Fruit fly (Drosophila melanogaster): Measurements from ENCODE around the gene CG13723.
A peak's percentile ranks its signal among the peaks of the same experiment; 100 is the strongest.

CG13723 gene

DNA sequence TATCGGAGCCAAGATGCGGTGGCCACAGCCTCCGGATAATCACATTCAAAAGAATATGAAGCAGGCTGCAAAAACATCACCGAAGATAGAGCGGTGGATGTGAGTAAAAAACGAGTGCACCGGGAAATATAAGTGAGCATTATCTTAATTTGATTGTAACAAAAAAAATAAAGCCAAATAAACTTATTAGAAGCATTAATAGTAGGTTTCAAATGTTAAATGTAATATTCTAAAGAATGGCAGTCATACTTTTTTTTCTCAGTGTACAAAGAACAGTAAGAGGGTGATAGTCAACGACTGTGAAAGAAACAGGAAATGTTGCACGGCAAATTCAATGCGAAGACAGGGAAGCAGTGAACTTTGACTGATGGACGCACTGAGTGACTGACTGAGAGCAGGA lies 48.0 kb upstream of the CG13723 start (continued):
- TF ChIP-seq CG7368 (GFP tag; optimal IDR thresholded peaks at IDR 0.05) (no peak), svp (GFP tag) (peak; percentile 6), Sox102F (GFP tag; optimal IDR thresholded peaks at IDR 0.05) (no peak), Hr4 (GFP tag; optimal IDR thresholded peaks at IDR 0.05) (peak; percentile 24), esn (GFP tag; optimal IDR thresholded peaks at IDR 0.05) (no peak), CG8119 (GFP tag; IDR thresholded peaks at IDR 0.05) (peak; percentile 48; the same call in 1 of the 3 replicates), Lpt (GFP tag; optimal IDR thresholded peaks at IDR 0.05) (no peak), eg (GFP tag; IDR thresholded peaks at IDR 0.05) (peak; percentile 37; the same call in 1 of the 3 replicates), CG3032 (tag; optimal IDR thresholded peaks at IDR 0.05) (peak; percentile 53), Met (GFP tag; optimal IDR thresholded peaks at IDR 0.05) (peak; percentile 26), salr (GFP tag; optimal IDR thresholded peaks at IDR 0.05) (no peak), CG6792 (GFP tag; optimal IDR thresholded peaks at IDR 0.05) (no peak), CG11902 (GFP tag; optimal IDR thresholded peaks at IDR 0.05) (no peak), CG15336 (GFP tag; IDR thresholded peaks at IDR 0.05) (0 out of 2 replicates have a peak, but pooled peaks have one; percentile 17), CG6276 (GFP tag; optimal IDR thresholded peaks at IDR 0.05) (no peak), CG31627 (GFP tag; optimal IDR thresholded peaks at IDR 0.05) (no peak), fd85E (GFP tag; optimal IDR thresholded peaks at IDR 0.05) (no peak)

DNA sequence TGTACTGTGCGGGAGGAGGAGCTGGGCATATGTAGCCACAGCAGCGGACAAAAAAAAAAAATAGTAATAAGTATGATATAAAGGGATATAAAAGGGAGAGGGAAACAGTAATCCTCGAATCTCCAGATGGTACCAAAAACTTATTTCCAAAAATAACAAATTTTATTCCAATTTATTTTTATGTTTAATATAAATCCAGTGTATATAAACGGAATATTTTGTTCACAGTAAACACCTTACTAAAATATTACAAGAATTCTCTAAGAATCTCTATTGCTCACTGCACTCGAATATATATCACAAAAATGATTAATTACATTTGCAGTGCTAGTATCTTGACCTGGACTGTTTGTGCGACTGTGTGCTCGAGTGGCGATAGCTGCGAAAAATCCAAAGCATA lies 44.9 kb upstream of the CG13723 start:
- TF ChIP-seq CG9139 (GFP tag; optimal IDR thresholded peaks at IDR 0.05) (no peak), Smox (GFP tag; optimal IDR thresholded peaks at IDR 0.05) (no peak), CG15336 (GFP tag; IDR thresholded peaks at IDR 0.05) (peak; percentile 30; the same call in 1 of the 2 replicates), Hr39 (GFP tag; optimal IDR thresholded peaks at IDR 0.05) (no peak), vri (GFP tag; optimal IDR thresholded peaks at IDR 0.05) (no peak), CG3032 (tag; optimal IDR thresholded peaks at IDR 0.05) (no peak), dac (GFP tag; optimal IDR thresholded peaks at IDR 0.05) (no peak), svp (GFP tag) (peak; percentile 36), Eip75B (GFP tag; optimal IDR thresholded peaks at IDR 0.05) (no peak), Sox14 (GFP tag; optimal IDR thresholded peaks at IDR 0.05) (no peak), achi (GFP tag; optimal IDR thresholded peaks at IDR 0.05) (no peak), Ets96B (tag; optimal IDR thresholded peaks at IDR 0.05) (no peak), Gug (GFP tag; IDR thresholded peaks at IDR 0.05) (no peak), CG7368 (GFP tag; optimal IDR thresholded peaks at IDR 0.05) (no peak), Blimp-1 (GFP tag; optimal IDR thresholded peaks at IDR 0.05) (no peak), esn (GFP tag; optimal IDR thresholded peaks at IDR 0.05) (no peak), CG11294 (GFP tag; IDR thresholded peaks at IDR 0.05) (no peak), CG11902 (GFP tag; optimal IDR thresholded peaks at IDR 0.05) (no peak), CG32006 (GFP tag; optimal IDR thresholded peaks at IDR 0.05) (peak; percentile 61), CG11762 (GFP tag; optimal IDR thresholded peaks at IDR 0.05; ENCODE audit: insufficient read depth) (no peak), CG6792 (GFP tag; optimal IDR thresholded peaks at IDR 0.05) (no peak), CG6808 (GFP tag; optimal IDR thresholded peaks at IDR 0.05) (no peak), eg (GFP tag; IDR thresholded peaks at IDR 0.05) (0 out of 3 replicates have a peak, but pooled peaks have one; percentile 10), topi (GFP tag; optimal IDR thresholded peaks at IDR 0.05) (no peak), Lpt (GFP tag; optimal IDR thresholded peaks at IDR 0.05) (no peak), salr (GFP tag; optimal IDR thresholded peaks at IDR 0.05) (peak in 1 of 2 experiments; percentile 43), CG16779 (tag; optimal IDR thresholded peaks at IDR 0.05) (no peak), fd85E (GFP tag; optimal IDR thresholded peaks at IDR 0.05) (no peak), pdm3 (GFP tag; optimal IDR thresholded peaks at IDR 0.05) (no peak), spab (GFP tag; optimal IDR thresholded peaks at IDR 0.05) (no peak), CG31627 (GFP tag; optimal IDR thresholded peaks at IDR 0.05) (no peak), Sox15 (GFP tag; optimal IDR thresholded peaks at IDR 0.05) (no peak), CG3919 (GFP tag; optimal IDR thresholded peaks at IDR 0.05) (no peak), CG10631 (GFP tag; optimal IDR thresholded peaks at IDR 0.05) (peak; percentile 13), Sox102F (GFP tag; optimal IDR thresholded peaks at IDR 0.05) (no peak), fd59A (GFP tag; optimal IDR thresholded peaks at IDR 0.05) (no peak), cyc (GFP tag; optimal IDR thresholded peaks at IDR 0.05) (no peak), dsx (GFP tag; optimal IDR thresholded peaks at IDR 0.05; ENCODE audit: poor library complexity, severe bottlenecking) (no peak), Eip93F (GFP tag; optimal IDR thresholded peaks at IDR 0.05) (no peak), Ets21C (GFP tag; optimal IDR thresholded peaks at IDR 0.05) (no peak), CG6163 (GFP tag; IDR thresholded peaks at IDR 0.05) (no peak), OdsH (GFP tag; optimal IDR thresholded peaks at IDR 0.05) (peak; percentile 5), CG6276 (GFP tag; optimal IDR thresholded peaks at IDR 0.05) (peak; percentile 35), CG34406 (GFP tag; optimal IDR thresholded peaks at IDR 0.05) (no peak), CG6854 (GFP tag; optimal IDR thresholded peaks at IDR 0.05) (no peak)
